Fruit fly (Drosophila melanogaster) whole organism, prepupa: ENCODE data around the gene Oatp33Ea.

ENCODE experiments used
- Blimp-1 ChIP-seq: fragments of 200-800 bp; sonication (Bioruptor generic); optimal IDR thresholded peaks from 3 replicates; lab custom pipeline; 2017; ENCODE audit warnings: missing biosample characterization, missing genetic modification characterization, mild to moderate bottlenecking, moderate library complexity, missing genetic modification reagents
- CG10631 ChIP-seq: fragments of 200-800 bp; sonication (Bioruptor generic); optimal IDR thresholded peaks from 2 replicates; lab custom pipeline; 2016; ENCODE audit warnings: missing biosample characterization, missing genetic modification characterization
- CG10669 ChIP-seq: fragments of 200-800 bp; sonication (Bioruptor generic); optimal IDR thresholded peaks from 3 replicates; lab custom pipeline; 2018; ENCODE audit warnings: missing biosample characterization, mild to moderate bottlenecking, missing genetic modification characterization, moderate library complexity
- CG11762 ChIP-seq: fragments of 200-800 bp; sonication (Bioruptor generic); optimal IDR thresholded peaks from 3 replicates; lab custom pipeline; 2016; ENCODE audit warnings: missing biosample characterization, missing genetic modification characterization; ENCODE audit not compliant: insufficient read depth
- CG11902 ChIP-seq: fragments of 200-800 bp; sonication (Bioruptor generic); optimal IDR thresholded peaks from 3 replicates; lab custom pipeline; 2016; ENCODE audit warnings: missing biosample characterization, missing genetic modification characterization
- CG15336 ChIP-seq: fragments of 200-800 bp; sonication (Bioruptor generic); IDR thresholded peaks from 2 replicates; pipeline ENCODE4 v1.3.6; 2022; ENCODE audit warnings: missing biosample characterization, missing genetic modification characterization
- CG1621 ChIP-seq: fragments of 200-800 bp; sonication (Bioruptor generic); optimal IDR thresholded peaks from 3 replicates; lab custom pipeline; 2018; ENCODE audit warnings: missing biosample characterization, mild to moderate bottlenecking, missing genetic modification characterization
- CG16779 ChIP-seq: fragments of 200-800 bp; sonication (Bioruptor generic); optimal IDR thresholded peaks from 3 replicates; lab custom pipeline; 2017; ENCODE audit warnings: missing biosample characterization, mild to moderate bottlenecking, missing genetic modification characterization
- CG3032 ChIP-seq: fragments of 200-800 bp; optimal IDR thresholded peaks from 2 replicates; lab custom pipeline; 2019; ENCODE audit warnings: missing biosample characterization, mild to moderate bottlenecking, missing genetic modification characterization, moderate library complexity
- CG31627 ChIP-seq: fragments of 200-800 bp; sonication (Bioruptor generic); optimal IDR thresholded peaks from 3 replicates; lab custom pipeline; 2016; ENCODE audit warnings: missing biosample characterization, missing genetic modification characterization
- CG32006 ChIP-seq: fragments of 200-800 bp; sonication (Bioruptor generic); optimal IDR thresholded peaks from 3 replicates; lab custom pipeline; 2017; ENCODE audit warnings: missing biosample characterization, mild to moderate bottlenecking, missing genetic modification characterization
- CG34406 ChIP-seq: fragments of 200-800 bp; sonication (Bioruptor generic); optimal IDR thresholded peaks from 3 replicates; lab custom pipeline; 2016; ENCODE audit warnings: missing biosample characterization, missing genetic modification characterization
- CG3919 ChIP-seq: fragments of 200-800 bp; sonication (Bioruptor generic); optimal IDR thresholded peaks from 3 replicates; lab custom pipeline; 2016; ENCODE audit warnings: missing biosample characterization, missing genetic modification characterization
- CG4318 ChIP-seq: fragments of 200-800 bp; sonication (Bioruptor generic); optimal IDR thresholded peaks from 3 replicates; lab custom pipeline; 2017; ENCODE audit warnings: missing biosample characterization, mild to moderate bottlenecking, missing genetic modification characterization
- CG6276 ChIP-seq: fragments of 200-800 bp; sonication (Bioruptor generic); optimal IDR thresholded peaks from 2 replicates; lab custom pipeline; 2017; ENCODE audit warnings: missing biosample characterization, mild to moderate bottlenecking, missing genetic modification characterization
- CG6792 ChIP-seq: fragments of 200-800 bp; sonication (Bioruptor generic); optimal IDR thresholded peaks from 3 replicates; lab custom pipeline; 2016; ENCODE audit warnings: missing biosample characterization, missing genetic modification characterization
- CG6808 ChIP-seq: fragments of 200-800 bp; sonication (Bioruptor generic); optimal IDR thresholded peaks from 3 replicates; lab custom pipeline; 2017; ENCODE audit warnings: missing biosample characterization, missing genetic modification characterization, mild to moderate bottlenecking, moderate library complexity, missing genetic modification reagents
- CG7368 ChIP-seq: fragments of 200-800 bp; sonication (Bioruptor generic); optimal IDR thresholded peaks from 3 replicates; lab custom pipeline; 2016; ENCODE audit warnings: missing biosample characterization, missing genetic modification characterization
- CG8119 ChIP-seq: fragments of 200-800 bp; sonication (Bioruptor generic); IDR thresholded peaks from 3 replicates; pipeline ENCODE4 v1.3.6; 2022; ENCODE audit warnings: missing biosample characterization, missing genetic modification characterization
- CG8319 ChIP-seq: fragments of 200-800 bp; sonication (Bioruptor generic); optimal IDR thresholded peaks from 3 replicates; lab custom pipeline; 2016; ENCODE audit warnings: missing biosample characterization, missing genetic modification characterization
- CG8632 ChIP-seq: fragments of 200-800 bp; sonication (Bioruptor generic); optimal IDR thresholded peaks from 3 replicates; lab custom pipeline; 2016; ENCODE audit warnings: missing biosample characterization, missing genetic modification characterization
- Eip75B ChIP-seq: fragments of 200-800 bp; sonication (Bioruptor generic); optimal IDR thresholded peaks from 3 replicates; lab custom pipeline; 2016; ENCODE audit warnings: missing biosample characterization, missing genetic modification characterization
- Eip78C ChIP-seq: fragments of 200-800 bp; sonication (Bioruptor generic); peaks from one replicate; lab custom pipeline; 2016; ENCODE audit warnings: missing biosample characterization, missing genetic modification characterization
- Ets21C ChIP-seq: fragments of 200-800 bp; sonication (Bioruptor generic); optimal IDR thresholded peaks from 3 replicates; lab custom pipeline; 2016; ENCODE audit warnings: missing biosample characterization, missing genetic modification characterization
- Hr38 ChIP-seq: sonication (Bioruptor generic); optimal IDR thresholded peaks from 2 replicates; lab custom pipeline; 2016; ENCODE audit warnings: missing biosample characterization, missing genetic modification characterization
- Hr39 ChIP-seq: fragments of 200-800 bp; sonication (Bioruptor generic); optimal IDR thresholded peaks from 2 replicates; lab custom pipeline; 2016; ENCODE audit warnings: missing biosample characterization, missing genetic modification characterization
- Hr4 ChIP-seq: fragments of 200-800 bp; sonication (Bioruptor generic); optimal IDR thresholded peaks from 3 replicates; lab custom pipeline; 2016; ENCODE audit warnings: missing biosample characterization, missing genetic modification characterization
- Met ChIP-seq: fragments of 200-800 bp; sonication (Bioruptor generic); optimal IDR thresholded peaks from 3 replicates; lab custom pipeline; 2016; ENCODE audit warnings: missing biosample characterization, missing genetic modification characterization
- OdsH ChIP-seq: fragments of 200-800 bp; sonication (Bioruptor generic); optimal IDR thresholded peaks from 3 replicates; lab custom pipeline; 2016; ENCODE audit warnings: missing biosample characterization, missing genetic modification characterization
- Smox ChIP-seq: fragments of 200-800 bp; sonication (Bioruptor generic); optimal IDR thresholded peaks from 3 replicates; lab custom pipeline; 2016; ENCODE audit warnings: missing biosample characterization, missing genetic modification characterization
- Sox102F ChIP-seq: fragments of 200-800 bp; sonication (Bioruptor generic); optimal IDR thresholded peaks from 2 replicates; lab custom pipeline; 2016; ENCODE audit warnings: missing biosample characterization, mild to moderate bottlenecking, missing genetic modification characterization
- Sox14 ChIP-seq: fragments of 200-800 bp; sonication (Bioruptor generic); optimal IDR thresholded peaks from 3 replicates; lab custom pipeline; 2016; ENCODE audit warnings: missing biosample characterization, missing genetic modification characterization
- achi ChIP-seq: fragments of 200-800 bp; sonication (Bioruptor generic); optimal IDR thresholded peaks from 3 replicates; lab custom pipeline; 2016; ENCODE audit warnings: missing biosample characterization, missing genetic modification characterization
- acj6 ChIP-seq: fragments of 200-800 bp; sonication (Bioruptor generic); optimal IDR thresholded peaks from 3 replicates; lab custom pipeline; 2016; ENCODE audit warnings: missing biosample characterization, missing genetic modification characterization
- cyc ChIP-seq: fragments of 200-800 bp; sonication (Bioruptor generic); optimal IDR thresholded peaks from 3 replicates; lab custom pipeline; 2016; ENCODE audit warnings: missing biosample characterization, missing genetic modification characterization
- dsx ChIP-seq: fragments of 200-800 bp; optimal IDR thresholded peaks from 3 replicates; lab custom pipeline; 2019; ENCODE audit warnings: missing biosample characterization, mild to moderate bottlenecking, missing genetic modification characterization, moderate library complexity; ENCODE audit not compliant: poor library complexity, severe bottlenecking
- eg ChIP-seq: fragments of 200-800 bp; sonication (Bioruptor generic); IDR thresholded peaks from 3 replicates; pipeline ENCODE4 v1.3.6; 2022; ENCODE audit warnings: missing biosample characterization, missing genetic modification characterization
- esn ChIP-seq: fragments of 200-800 bp; sonication (Bioruptor generic); optimal IDR thresholded peaks from 2 replicates; lab custom pipeline; 2016; ENCODE audit warnings: missing biosample characterization, mild to moderate bottlenecking, missing genetic modification characterization, moderate library complexity
- fd59A ChIP-seq: fragments of 200-800 bp; sonication (Bioruptor generic); optimal IDR thresholded peaks from 2 replicates; lab custom pipeline; 2017; ENCODE audit warnings: missing biosample characterization, mild to moderate bottlenecking, missing genetic modification characterization, missing genetic modification reagents
- fd85E ChIP-seq: fragments of 200-800 bp; sonication (Bioruptor generic); optimal IDR thresholded peaks from 3 replicates; lab custom pipeline; 2016; ENCODE audit warnings: missing biosample characterization, missing genetic modification characterization
- fkh ChIP-seq: fragments of 200-800 bp; sonication (Bioruptor generic); optimal IDR thresholded peaks from 3 replicates; lab custom pipeline; 2017; ENCODE audit warnings: missing biosample characterization, mild to moderate bottlenecking, missing genetic modification characterization, moderate library complexity
- lz ChIP-seq: fragments of 200-800 bp; sonication (Bioruptor generic); optimal IDR thresholded peaks from 3 replicates; lab custom pipeline; 2016; ENCODE audit warnings: missing biosample characterization, missing genetic modification characterization
- pdm3 ChIP-seq: fragments of 200-800 bp; sonication (Bioruptor generic); optimal IDR thresholded peaks from 3 replicates; lab custom pipeline; 2016; ENCODE audit warnings: missing biosample characterization, missing genetic modification characterization
- salr ChIP-seq, 2 experiments: fragments of 200-800 bp; sonication (Bioruptor generic); optimal IDR thresholded peaks; 3 replicates each; lab custom pipeline; 2016 to 2018; ENCODE audit warnings: missing biosample characterization in 2 of 2, missing genetic modification characterization in 2 of 2, mild to moderate bottlenecking in 1 of 2
- spab ChIP-seq: fragments of 200-800 bp; sonication (Bioruptor generic); optimal IDR thresholded peaks from 2 replicates; lab custom pipeline; 2017; ENCODE audit warnings: missing biosample characterization, mild to moderate bottlenecking, missing genetic modification characterization, missing genetic modification reagents
- ss ChIP-seq, 2 experiments: fragments of 200-800 bp; sonication (Bioruptor generic); optimal IDR thresholded peaks; 2 replicates in 1 of 2; 3 replicates in 1 of 2; lab custom pipeline; 2017 to 2018; ENCODE audit warnings: mild to moderate bottlenecking in 2 of 2, missing biosample characterization in 2 of 2, missing genetic modification characterization in 2 of 2, moderate library complexity in 1 of 2
- svp ChIP-seq: fragments of 200-800 bp; sonication (Bioruptor generic); peaks from one replicate; lab custom pipeline; 2016; ENCODE audit warnings: missing biosample characterization, missing genetic modification characterization
- vri ChIP-seq: fragments of 200-800 bp; sonication (Bioruptor generic); optimal IDR thresholded peaks from 3 replicates; lab custom pipeline; 2016; ENCODE audit warnings: missing biosample characterization, mild to moderate bottlenecking, missing genetic modification characterization

Gene Oatp33Ea

DNA sequence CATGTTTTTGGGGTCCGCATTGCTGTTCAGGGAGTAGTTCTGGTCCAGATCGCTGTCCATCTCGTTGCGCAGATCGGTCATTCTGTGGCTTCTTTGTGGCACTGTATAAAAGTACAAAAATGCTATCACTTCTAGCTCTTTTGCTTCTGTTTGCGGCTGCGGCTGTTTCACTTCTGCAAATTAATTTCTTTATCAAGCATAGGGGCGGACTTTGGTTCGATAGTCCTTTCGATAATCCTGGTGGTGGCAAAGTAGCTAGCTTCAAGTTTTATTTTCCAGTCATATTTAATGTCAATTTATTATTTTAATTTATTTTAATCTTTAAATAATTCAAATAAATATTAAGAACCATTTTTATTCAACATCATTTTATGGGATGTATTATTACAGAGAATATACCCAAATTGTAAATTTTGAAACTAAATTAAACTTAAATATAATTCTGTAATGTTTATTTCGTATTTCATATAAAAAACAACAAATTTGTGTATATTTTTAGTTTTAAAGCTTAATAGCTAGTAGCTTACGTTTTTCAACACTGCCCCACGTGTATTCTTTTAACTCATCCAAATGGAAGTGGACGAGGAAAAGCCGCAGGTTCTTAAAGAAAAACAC lies 18.1 kb downstream of the Oatp33Ea start, which contains the start of the genes CG5446 and Trm1 (continued):
- TF ChIP-seq spab = no peak
- no peak for TF ChIP-seq CG1621 (tag; lab: Kevin White, UChicago)
- no peak for TF ChIP-seq svp (GFP tag; lab: Kevin White, UChicago)
- peak; percentile 78 for TF ChIP-seq achi (GFP tag; lab: Kevin White, UChicago)
- TF ChIP-seq fd85E = no peak
- peak; percentile 32 for TF ChIP-seq CG7368 (GFP tag; lab: Kevin White, UChicago)
- peak; percentile 50 for TF ChIP-seq OdsH (GFP tag; lab: Kevin White, UChicago)
- no peak for TF ChIP-seq CG11902
- peak; percentile 34 to 63 for TF ChIP-seq ss (GFP tag; optimal IDR thresholded peaks at IDR 0.05; lab: Kevin White, UChicago)

DNA sequence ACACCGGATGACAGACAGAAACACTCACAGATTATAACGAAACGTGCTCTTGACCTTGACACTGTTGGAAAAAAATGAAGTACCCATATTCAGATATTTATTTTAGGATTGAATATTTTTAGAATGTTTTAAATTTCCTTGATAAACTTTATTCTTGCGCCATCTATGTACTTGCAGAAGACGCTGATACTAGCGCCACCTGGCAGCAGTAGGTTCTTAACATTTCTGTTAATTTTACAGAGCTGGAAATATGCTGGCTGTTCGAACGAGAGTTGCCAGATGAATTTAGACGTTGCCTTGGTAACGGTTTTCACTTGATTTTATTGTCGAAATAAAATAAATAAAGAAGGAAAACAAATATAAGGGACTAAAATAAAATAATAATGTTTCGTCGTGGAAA lies 21.2 kb downstream of the Oatp33Ea start, which contains the start of gene Fam92:
Fam92 (plus strand) TSS at position 350 of the 400 bp plus-strand sequence.
- TF ChIP-seq Hr4 (GFP tag; lab: Kevin White, UChicago) = peak; percentile 19
- no peak for TF ChIP-seq fd85E
- TF ChIP-seq CG16779 (tag; lab: Kevin White, UChicago) = no peak
- TF ChIP-seq acj6 (GFP tag; lab: Kevin White, UChicago) = peak; percentile 15
- no peak for TF ChIP-seq Hr38 (GFP tag; lab: Kevin White, UChicago)
- TF ChIP-seq vri (GFP tag; lab: Kevin White, UChicago) = peak; percentile 17
- peak; percentile 69 for TF ChIP-seq lz (GFP tag; lab: Kevin White, UChicago)
- peak; percentile 66 for TF ChIP-seq cyc (GFP tag; lab: Kevin White, UChicago)
- peak; percentile 0 for TF ChIP-seq CG32006 (GFP tag; lab: Kevin White, UChicago)
- peak; percentile 41 for TF ChIP-seq Smox (GFP tag; lab: Kevin White, UChicago)
- TF ChIP-seq svp (GFP tag; lab: Kevin White, UChicago) = no peak
- peak; percentile 13 for TF ChIP-seq CG7368 (GFP tag; lab: Kevin White, UChicago)
- no peak for TF ChIP-seq spab
- peak; percentile 30 for TF ChIP-seq CG6808 (GFP tag; lab: Kevin White, UChicago)
- TF ChIP-seq achi (GFP tag; lab: Kevin White, UChicago) = peak; percentile 11
- TF ChIP-seq CG8119 (GFP tag; lab: Robert Waterston, UW) = no peak
- no peak for TF ChIP-seq eg (GFP tag; lab: Robert Waterston, UW)
- peak; percentile 60 for TF ChIP-seq Met (GFP tag; lab: Kevin White, UChicago)
- no peak for TF ChIP-seq fkh
- peak; percentile 55 for TF ChIP-seq CG3919 (GFP tag; lab: Kevin White, UChicago)
- no peak for TF ChIP-seq CG8319
- peak; percentile 71 for TF ChIP-seq esn (GFP tag; lab: Kevin White, UChicago)
- TF ChIP-seq CG4318 (GFP tag; lab: Kevin White, UChicago) = no peak
- TF ChIP-seq Sox14 (GFP tag; lab: Kevin White, UChicago) = peak; percentile 47
- TF ChIP-seq Blimp-1 (GFP tag; lab: Kevin White, UChicago) = no peak
- TF ChIP-seq Ets21C (GFP tag; lab: Kevin White, UChicago) = peak; percentile 2
- TF ChIP-seq Eip78C (GFP tag; lab: Kevin White, UChicago) = peak; percentile 78
- TF ChIP-seq CG34406 = no peak
- no peak for TF ChIP-seq CG11762
- TF ChIP-seq dsx (GFP tag; lab: Kevin White, UChicago) = no peak
- TF ChIP-seq CG31627 (GFP tag; lab: Kevin White, UChicago) = peak; percentile 67
- TF ChIP-seq CG3032 = peak; percentile 40
- no peak for TF ChIP-seq salr (GFP tag; optimal IDR thresholded peaks at IDR 0.05; lab: Kevin White, UChicago)
- TF ChIP-seq CG6276 = no peak
- TF ChIP-seq CG1621 (tag; lab: Kevin White, UChicago) = no peak
- TF ChIP-seq Hr39 (GFP tag; lab: Kevin White, UChicago) = peak; percentile 70
- TF ChIP-seq OdsH (GFP tag; lab: Kevin White, UChicago) = peak; percentile 35
- TF ChIP-seq Eip75B (GFP tag; lab: Kevin White, UChicago) = peak; percentile 22
- TF ChIP-seq Sox102F (GFP tag; lab: Kevin White, UChicago) = peak; percentile 49
- no peak for TF ChIP-seq CG15336 (GFP tag; lab: Robert Waterston, UW)
- no peak for TF ChIP-seq CG8632 (GFP tag; lab: Kevin White, UChicago)
- TF ChIP-seq CG10669 = peak; percentile 2
- peak; percentile 9 for TF ChIP-seq CG6792
- peak; percentile 56 for TF ChIP-seq pdm3 (GFP tag; lab: Kevin White, UChicago)
- TF ChIP-seq CG10631 = no peak
- no peak for TF ChIP-seq fd59A (GFP tag; lab: Kevin White, UChicago)
